Fruit fly (Drosophila melanogaster) whole organism, embryonic: ENCODE data around the gene g.
A peak's percentile ranks its signal among the peaks of the same experiment; 100 is the strongest.

Experiments used
- Asciz ChIP-seq: fragments of 200-800 bp; sonication (Bioruptor generic); optimal IDR thresholded peaks from 2 replicates; lab custom pipeline; 2017; ENCODE audit warnings: missing biosample characterization, mild to moderate bottlenecking, missing genetic modification characterization, missing genetic modification reagents
- Atf-2 ChIP-seq: fragments of 200-800 bp; sonication (Bioruptor generic); optimal IDR thresholded peaks from 2 replicates; lab custom pipeline; 2016; ENCODE audit warnings: missing biosample characterization, missing genetic modification characterization
- B-H2 ChIP-seq: fragments of 200-800 bp; sonication (Bioruptor generic); optimal IDR thresholded peaks from 2 replicates; lab custom pipeline; 2018; ENCODE audit warnings: missing biosample characterization, mild to moderate bottlenecking, missing genetic modification characterization
- BtbVII ChIP-seq: fragments of 200-800 bp; sonication (Bioruptor generic); optimal IDR thresholded peaks from 3 replicates; lab custom pipeline; 2017; ENCODE audit warnings: missing biosample characterization, mild to moderate bottlenecking, missing genetic modification characterization
- CG11085 ChIP-seq: fragments of 200-800 bp; sonication (Bioruptor generic); IDR thresholded peaks from 2 replicates; pipeline ENCODE4 v1.3.6; 2022; ENCODE audit warnings: missing biosample characterization, missing genetic modification characterization
- CG12219 ChIP-seq: fragments of 200-800 bp; sonication (Bioruptor generic); optimal IDR thresholded peaks from 3 replicates; lab custom pipeline; 2018; ENCODE audit warnings: missing biosample characterization, mild to moderate bottlenecking, missing genetic modification characterization
- CG12744 ChIP-seq: fragments of 200-800 bp; sonication (Bioruptor generic); optimal IDR thresholded peaks from 2 replicates; lab custom pipeline; 2016; ENCODE audit warnings: missing biosample characterization, missing genetic modification characterization
- CG13287 ChIP-seq: fragments of 200-800 bp; sonication (Bioruptor generic); IDR thresholded peaks from 2 replicates; pipeline ENCODE4 v1.3.6; 2022; ENCODE audit warnings: missing biosample characterization, missing genetic modification characterization; ENCODE audit not compliant: partially characterized antibody
- CG14050 ChIP-seq: fragments of 200-800 bp; sonication (Bioruptor generic); IDR thresholded peaks from 3 replicates; pipeline ENCODE4 v1.3.6; 2022; ENCODE audit warnings: missing biosample characterization, missing genetic modification characterization
- CG14667 ChIP-seq: fragments of 200-800 bp; sonication (Bioruptor generic); IDR thresholded peaks from 2 replicates; pipeline ENCODE4 v1.3.6; 2022; ENCODE audit warnings: missing biosample characterization, missing genetic modification characterization
- CG15514 ChIP-seq: fragments of 200-800 bp; sonication (Bioruptor generic); optimal IDR thresholded peaks from 3 replicates; lab custom pipeline; 2017; ENCODE audit warnings: missing biosample characterization, missing genetic modification characterization, mild to moderate bottlenecking, moderate library complexity, missing genetic modification reagents
- CG17568 ChIP-seq: fragments of 200-800 bp; sonication (Bioruptor generic); optimal IDR thresholded peaks from 2 replicates; lab custom pipeline; 2018; ENCODE audit warnings: missing biosample characterization, mild to moderate bottlenecking, missing genetic modification characterization, moderate library complexity
- CG18599 ChIP-seq: fragments of 200-800 bp; sonication (Bioruptor generic); optimal IDR thresholded peaks from 3 replicates; lab custom pipeline; 2017; ENCODE audit warnings: missing biosample characterization, missing genetic modification characterization, mild to moderate bottlenecking, moderate library complexity, missing genetic modification reagents
- CG2116 ChIP-seq: fragments of 200-800 bp; sonication (Bioruptor generic); optimal IDR thresholded peaks from 3 replicates; lab custom pipeline; 2018; ENCODE audit warnings: missing biosample characterization, mild to moderate bottlenecking, missing genetic modification characterization
- CG31224 ChIP-seq: fragments of 200-800 bp; sonication (Bioruptor generic); IDR thresholded peaks from 2 replicates; pipeline ENCODE4 v1.3.6; 2022; ENCODE audit warnings: missing biosample characterization, missing genetic modification characterization
- CG31365 ChIP-seq: fragments of 200-800 bp; sonication (Bioruptor generic); optimal IDR thresholded peaks from 2 replicates; lab custom pipeline; 2018; ENCODE audit warnings: missing biosample characterization, mild to moderate bottlenecking, missing genetic modification characterization
- CG33557 ChIP-seq: fragments of 200-800 bp; sonication (Bioruptor generic); optimal IDR thresholded peaks from 2 replicates; lab custom pipeline; 2019; ENCODE audit warnings: missing biosample characterization, mild to moderate bottlenecking, missing genetic modification characterization, moderate library complexity
- CG4360 ChIP-seq: fragments of 200-800 bp; sonication (Bioruptor generic); IDR thresholded peaks from 2 replicates; pipeline ENCODE4 v1.3.6; 2022; ENCODE audit warnings: missing biosample characterization, missing genetic modification characterization
- CG4730 ChIP-seq: fragments of 200-800 bp; sonication (Bioruptor generic); IDR thresholded peaks from 2 replicates; pipeline ENCODE4 v1.3.6; 2022; ENCODE audit warnings: missing biosample characterization, missing genetic modification characterization
- CG4854 ChIP-seq: fragments of 200-800 bp; sonication (Bioruptor generic); optimal IDR thresholded peaks from 2 replicates; lab custom pipeline; 2016; ENCODE audit warnings: missing biosample characterization, missing genetic modification characterization, inconsistent platforms
- CG7372 ChIP-seq: fragments of 200-800 bp; sonication (Bioruptor generic); IDR thresholded peaks from 2 replicates; pipeline ENCODE4 v1.3.6; 2022; ENCODE audit warnings: missing biosample characterization, missing genetic modification characterization
- CG9932 ChIP-seq: fragments of 200-800 bp; sonication (Bioruptor generic); IDR thresholded peaks from 2 replicates; pipeline ENCODE4 v1.3.6; 2022; ENCODE audit warnings: missing biosample characterization, missing genetic modification characterization
- Dek ChIP-seq: fragments of 200-800 bp; sonication (Bioruptor generic); optimal IDR thresholded peaks from 3 replicates; lab custom pipeline; 2019; ENCODE audit warnings: missing biosample characterization, mild to moderate bottlenecking, missing genetic modification characterization, moderate library complexity
- E2f2 ChIP-seq: fragments of 200-800 bp; sonication (Bioruptor generic); IDR thresholded peaks from 2 replicates; pipeline ENCODE4 v1.3.6; 2022; ENCODE audit warnings: missing biosample characterization, missing genetic modification characterization
- H15 ChIP-seq: fragments of 200-800 bp; sonication (Bioruptor generic); IDR thresholded peaks from 3 replicates; pipeline ENCODE4 v1.3.6; 2022; ENCODE audit warnings: missing biosample characterization, missing genetic modification characterization
- HHEX ChIP-seq: fragments of 200-800 bp; sonication (Bioruptor generic); optimal IDR thresholded peaks from 3 replicates; lab custom pipeline; 2017; ENCODE audit warnings: missing biosample characterization, mild to moderate bottlenecking, missing genetic modification characterization, missing genetic modification reagents
- Hr3 ChIP-seq: fragments of 200-800 bp; sonication (Bioruptor generic); optimal IDR thresholded peaks from 3 replicates; lab custom pipeline; 2016; ENCODE audit warnings: missing biosample characterization, missing genetic modification characterization
- MESR4 ChIP-seq: fragments of 200-800 bp; sonication (Bioruptor generic); optimal IDR thresholded peaks from 2 replicates; lab custom pipeline; 2018; ENCODE audit warnings: missing biosample characterization, mild to moderate bottlenecking, missing genetic modification characterization, moderate library complexity
- NC2α ChIP-seq: fragments of 200-800 bp; sonication (Bioruptor generic); optimal IDR thresholded peaks from 2 replicates; lab custom pipeline; 2016; ENCODE audit warnings: missing biosample characterization, missing genetic modification characterization
- Nf-YA ChIP-seq: fragments of 200-800 bp; sonication (Bioruptor generic); IDR thresholded peaks from 2 replicates; pipeline ENCODE4 v1.3.6; 2022; ENCODE audit warnings: missing biosample characterization, missing genetic modification characterization
- Six4 ChIP-seq: fragments of 200-800 bp; sonication (Bioruptor generic); optimal IDR thresholded peaks from 2 replicates; lab custom pipeline; 2016; ENCODE audit warnings: missing biosample characterization, missing genetic modification characterization
- Sox100B ChIP-seq: fragments of 200-800 bp; sonication (Bioruptor generic); optimal IDR thresholded peaks from 3 replicates; lab custom pipeline; 2018; ENCODE audit warnings: missing biosample characterization, mild to moderate bottlenecking, missing genetic modification characterization
- Stat92E ChIP-seq, 3 experiments: fragments of >200 bp in 2 of 3; fragments of 200-800 bp in 1 of 3; sonication (Bioruptor generic) in 1 of 3; optimal IDR thresholded peaks; 2 replicates each; lab custom pipeline; 2017 to 2019; ENCODE audit warnings: missing biosample characterization in 3 of 3, missing genetic modification characterization in 3 of 3, mild to moderate bottlenecking in 1 of 3, moderate library complexity in 1 of 3
- ap ChIP-seq: fragments of 200-800 bp; sonication (Bioruptor generic); IDR thresholded peaks from 2 replicates; pipeline ENCODE4 v1.3.6; 2022; ENCODE audit warnings: missing biosample characterization, missing genetic modification characterization
- bbx ChIP-seq: fragments of 200-800 bp; sonication (Bioruptor generic); IDR thresholded peaks from 2 replicates; pipeline ENCODE4 v1.3.6; 2022; ENCODE audit warnings: missing biosample characterization, missing genetic modification characterization; ENCODE audit not compliant: partially characterized antibody
- dan ChIP-seq: fragments of 200-800 bp; sonication (Bioruptor generic); IDR thresholded peaks from 2 replicates; pipeline ENCODE4 v1.3.6; 2022; ENCODE audit warnings: missing biosample characterization, missing genetic modification characterization
- ewg ChIP-seq: fragments of 200-800 bp; sonication (Bioruptor generic); optimal IDR thresholded peaks from 3 replicates; lab custom pipeline; 2017; ENCODE audit warnings: mild to moderate bottlenecking, missing biosample characterization, missing genetic modification reagents, missing genetic modification characterization
- fd96Cb ChIP-seq: fragments of 200-800 bp; sonication (Bioruptor generic); optimal IDR thresholded peaks from 2 replicates; lab custom pipeline; 2018; ENCODE audit warnings: missing biosample characterization, mild to moderate bottlenecking, missing genetic modification characterization, moderate library complexity
- jigr1 ChIP-seq: fragments of 200-800 bp; sonication (Bioruptor generic); IDR thresholded peaks from 3 replicates; pipeline ENCODE4 v1.3.6; 2022; ENCODE audit warnings: missing biosample characterization, missing genetic modification characterization
- klu ChIP-seq: fragments of 200-800 bp; sonication (Bioruptor generic); IDR thresholded peaks from 2 replicates; pipeline ENCODE4 v1.3.6; 2022; ENCODE audit warnings: missing biosample characterization, missing genetic modification characterization
- nerfin-1 ChIP-seq: fragments of 200-800 bp; sonication (Bioruptor generic); optimal IDR thresholded peaks from 3 replicates; lab custom pipeline; 2019; ENCODE audit warnings: missing biosample characterization, mild to moderate bottlenecking, missing genetic modification characterization, moderate library complexity
- oc ChIP-seq: fragments of 200-800 bp; sonication (Bioruptor generic); optimal IDR thresholded peaks from 2 replicates; lab custom pipeline; 2018; ENCODE audit warnings: missing biosample characterization, mild to moderate bottlenecking, missing genetic modification characterization, moderate library complexity
- org-1 ChIP-seq: fragments of 200-800 bp; sonication (Bioruptor generic); optimal IDR thresholded peaks from 2 replicates; lab custom pipeline; 2017; ENCODE audit warnings: missing biosample characterization, missing genetic modification characterization
- pita ChIP-seq: fragments of 200-800 bp; sonication (Bioruptor generic); optimal IDR thresholded peaks from 2 replicates; lab custom pipeline; 2017; ENCODE audit warnings: missing biosample characterization, mild to moderate bottlenecking, missing genetic modification characterization
- pnt ChIP-seq: fragments of 200-800 bp; sonication (Bioruptor generic); optimal IDR thresholded peaks from 3 replicates; lab custom pipeline; 2016; ENCODE audit warnings: missing biosample characterization, missing genetic modification characterization
- ro ChIP-seq: fragments of 200-800 bp; sonication (Bioruptor generic); IDR thresholded peaks from 2 replicates; pipeline ENCODE4 v1.3.6; 2022; ENCODE audit warnings: missing biosample characterization, missing genetic modification characterization
- run ChIP-seq: fragments of 200-800 bp; sonication (Bioruptor generic); optimal IDR thresholded peaks from 3 replicates; lab custom pipeline; 2018; ENCODE audit warnings: missing biosample characterization, mild to moderate bottlenecking, missing genetic modification characterization
- salm ChIP-seq: fragments of 200-800 bp; sonication (Bioruptor generic); optimal IDR thresholded peaks from 2 replicates; lab custom pipeline; 2018; ENCODE audit warnings: missing biosample characterization, mild to moderate bottlenecking, missing genetic modification characterization
- sug ChIP-seq: fragments of 200-800 bp; optimal IDR thresholded peaks from 2 replicates; lab custom pipeline; 2019; ENCODE audit warnings: missing biosample characterization, mild to moderate bottlenecking, missing genetic modification characterization, moderate library complexity
- tx ChIP-seq: fragments of 200-800 bp; sonication (Bioruptor generic); optimal IDR thresholded peaks from 2 replicates; lab custom pipeline; 2016; ENCODE audit warnings: missing biosample characterization, missing genetic modification characterization

g gene

DNA sequence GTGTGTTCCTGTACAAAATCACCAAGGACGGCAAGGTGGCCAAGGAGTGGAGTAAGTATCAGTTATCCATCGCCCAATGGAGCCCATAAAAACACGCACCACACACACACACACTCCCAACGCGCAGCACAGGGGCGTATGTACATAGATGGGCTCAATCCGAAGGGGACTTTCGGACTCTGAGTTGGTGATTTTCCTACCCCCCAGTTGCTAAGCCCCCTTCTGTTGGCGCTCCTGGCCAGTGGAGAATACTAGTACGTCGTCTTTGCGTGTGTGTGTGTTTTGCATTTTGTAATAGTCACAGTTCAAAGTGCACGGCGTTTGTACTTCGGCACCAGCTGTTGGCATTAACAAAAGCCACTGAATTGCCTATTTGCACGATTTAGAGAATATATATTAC lies 4.0 kb upstream of the g start (continued):
- TF ChIP-seq BtbVII (GFP tag; lab: Kevin White, UChicago) (peak; percentile 65), Atf-2 (GFP tag; lab: Kevin White, UChicago) (peak; percentile 64), salm (tag; lab: Kevin White, UChicago) (peak; percentile 14), H15 (GFP tag; lab: Robert Waterston, UW) (peak; percentile 83), Asciz (GFP tag; lab: Kevin White, UChicago) (peak; percentile 8), CG33557 (GFP tag; lab: Kevin White, UChicago) (peak; percentile 21), CG31224 (GFP tag; lab: Robert Waterston, UW) (peak; percentile 57), sug (tag; lab: Kevin White, UChicago) (peak; percentile 75), CG14667 (GFP tag; lab: Robert Waterston, UW) (peak; percentile 79), CG4854 (GFP tag; lab: Kevin White, UChicago) (peak; percentile 40), oc (peak; percentile 59), tx (GFP tag; lab: Kevin White, UChicago) (peak; percentile 78), CG12744 (GFP tag; lab: Kevin White, UChicago) (peak; percentile 78), CG14050 (GFP tag; lab: Robert Waterston, UW) (peak; percentile 70; the same call in 2 of the 3 replicates), E2f2 (GFP tag; lab: Robert Waterston, UW) (peak; percentile 9), CG13287 (GFP tag; lab: Robert Waterston, UW) (no peak), nerfin-1 (tag; lab: Kevin White, UChicago) (peak; percentile 33), CG2116 (GFP tag; lab: Kevin White, UChicago) (no peak), Six4 (GFP tag; lab: Kevin White, UChicago) (peak; percentile 63), CG11085 (GFP tag; lab: Robert Waterston, UW) (peak; percentile 74), CG9932 (GFP tag; lab: Robert Waterston, UW) (peak; percentile 89), pnt (GFP tag; lab: Kevin White, UChicago) (peak; percentile 76), fd96Cb (tag; lab: Kevin White, UChicago) (peak; percentile 65), Dek (tag; lab: Kevin White, UChicago) (peak; percentile 76), HHEX (peak; percentile 80), CG12219 (peak; percentile 80), klu (peak; percentile 44; the same call in 1 of the 2 replicates), Stat92E (GFP tag; optimal IDR thresholded peaks at IDR 0.05; lab: Kevin White, UChicago) (no peak), B-H2 (GFP tag; lab: Kevin White, UChicago) (peak; percentile 88), dan (GFP tag; lab: Robert Waterston, UW) (no peak), CG4730 (peak; percentile 80), Hr3 (GFP tag; lab: Kevin White, UChicago) (peak; percentile 64), CG31365 (tag; lab: Kevin White, UChicago) (peak; percentile 4), NC2α (no peak), ap (peak; percentile 48), run (no peak), Nf-YA (GFP tag; lab: Robert Waterston, UW) (peak; percentile 33; the same call in 1 of the 2 replicates), ewg (GFP tag; lab: Kevin White, UChicago) (peak; percentile 59), bbx (GFP tag; lab: Robert Waterston, UW) (no peak; the same call in 1 of the 2 replicates), Sox100B (GFP tag; lab: Kevin White, UChicago) (peak; percentile 19), CG4360 (GFP tag; lab: Robert Waterston, UW) (no peak), jigr1 (GFP tag; lab: Robert Waterston, UW) (peak; percentile 24; the same call in 1 of the 3 replicates), CG17568 (GFP tag; lab: Kevin White, UChicago) (peak; percentile 60), MESR4 (GFP tag; lab: Kevin White, UChicago) (peak; percentile 32), CG7372 (GFP tag; lab: Robert Waterston, UW) (peak; percentile 79), CG18599 (peak; percentile 91), pita (GFP tag; lab: Kevin White, UChicago) (no peak), org-1 (GFP tag; lab: Kevin White, UChicago) (peak; percentile 44), CG15514 (GFP tag; lab: Kevin White, UChicago) (peak; percentile 74), ro (GFP tag; lab: Robert Waterston, UW) (no peak)
